Fruit fly (Drosophila melanogaster) whole organism, pupa: ENCODE measurements around the gene Mst27D.
A peak's percentile ranks its signal among the peaks of the same experiment; 100 is the strongest.

ENCODE experiments used
- CG10348 ChIP-seq: fragments of 200-800 bp; sonication (Bioruptor generic); IDR thresholded peaks from 2 replicates; pipeline ENCODE4 v1.3.6; 2022; ENCODE audit warnings: missing biosample characterization, missing genetic modification characterization
- CG12605 ChIP-seq: fragments of 200-800 bp; sonication (Bioruptor generic); IDR thresholded peaks from 2 replicates; pipeline ENCODE4 v1.3.6; 2022; ENCODE audit warnings: missing biosample characterization, missing genetic modification characterization
- CG13204 ChIP-seq: fragments of 200-800 bp; sonication (Bioruptor generic); optimal IDR thresholded peaks from 2 replicates; lab custom pipeline; 2018; ENCODE audit warnings: missing biosample characterization, mild to moderate bottlenecking, missing genetic modification characterization, moderate library complexity
- CG14655 ChIP-seq: fragments of 200-800 bp; sonication (Bioruptor generic); optimal IDR thresholded peaks from 3 replicates; lab custom pipeline; 2017; ENCODE audit warnings: mild to moderate bottlenecking, missing biosample characterization, missing genetic modification reagents, missing genetic modification characterization
- CG15710 ChIP-seq: fragments of 200-800 bp; sonication (Bioruptor generic); optimal IDR thresholded peaks from 2 replicates; lab custom pipeline; 2018; ENCODE audit warnings: missing biosample characterization, mild to moderate bottlenecking, missing genetic modification characterization, moderate library complexity
- CG17806 ChIP-seq: fragments of 200-800 bp; sonication (Bioruptor generic); optimal IDR thresholded peaks from 2 replicates; lab custom pipeline; 2018; ENCODE audit warnings: missing biosample characterization, mild to moderate bottlenecking, missing genetic modification characterization, moderate library complexity
- CG32121 ChIP-seq: fragments of 200-800 bp; sonication (Bioruptor generic); IDR thresholded peaks from 2 replicates; pipeline ENCODE4 v1.3.6; 2022; ENCODE audit warnings: missing biosample characterization, missing genetic modification characterization
- CG34367 ChIP-seq: fragments of 200-800 bp; sonication (Bioruptor generic); optimal IDR thresholded peaks from 2 replicates; lab custom pipeline; 2018; ENCODE audit warnings: missing biosample characterization, mild to moderate bottlenecking, missing genetic modification characterization
- CG4496 ChIP-seq: fragments of 200-800 bp; sonication (Bioruptor generic); IDR thresholded peaks from 3 replicates; pipeline ENCODE4 v1.3.6; 2022; ENCODE audit warnings: missing biosample characterization, missing genetic modification characterization
- CG8159 ChIP-seq: fragments of 200-800 bp; sonication (Bioruptor generic); optimal IDR thresholded peaks from 3 replicates; lab custom pipeline; 2018; ENCODE audit warnings: missing biosample characterization, mild to moderate bottlenecking, missing genetic modification characterization, moderate library complexity
- CG8301 ChIP-seq: fragments of 200-800 bp; sonication (Bioruptor generic); optimal IDR thresholded peaks from 2 replicates; lab custom pipeline; 2018; ENCODE audit warnings: missing biosample characterization, mild to moderate bottlenecking, missing genetic modification characterization
- CG9948 ChIP-seq: fragments of 200-800 bp; sonication (Bioruptor generic); optimal IDR thresholded peaks from 2 replicates; lab custom pipeline; 2018; ENCODE audit warnings: missing biosample characterization, mild to moderate bottlenecking, missing genetic modification characterization, moderate library complexity
- D1 ChIP-seq: fragments of 200-800 bp; sonication (Bioruptor generic); optimal IDR thresholded peaks from 2 replicates; lab custom pipeline; 2018; ENCODE audit warnings: missing biosample characterization, mild to moderate bottlenecking, missing genetic modification characterization, moderate library complexity
- EcR ChIP-seq: fragments of 200-800 bp; sonication (Bioruptor generic); optimal IDR thresholded peaks from 3 replicates; lab custom pipeline; 2019; ENCODE audit warnings: missing biosample characterization, missing genetic modification characterization, mild to moderate bottlenecking, moderate library complexity, missing genetic modification reagents
- Ets98B ChIP-seq: fragments of 200-800 bp; sonication (Bioruptor generic); IDR thresholded peaks from 2 replicates; pipeline ENCODE4 v1.3.6; 2022; ENCODE audit warnings: missing biosample characterization, missing genetic modification characterization
- Pif1A ChIP-seq: fragments of 200-800 bp; sonication (Bioruptor generic); optimal IDR thresholded peaks from 3 replicates; lab custom pipeline; 2016; ENCODE audit warnings: missing biosample characterization, missing genetic modification characterization
- Pif1B ChIP-seq: fragments of 200-800 bp; sonication (Bioruptor generic); optimal IDR thresholded peaks from 3 replicates; lab custom pipeline; 2016; ENCODE audit warnings: missing biosample characterization, missing genetic modification characterization
- Snoo ChIP-seq: fragments of 200-800 bp; sonication (Bioruptor generic); optimal IDR thresholded peaks from 3 replicates; lab custom pipeline; 2017; ENCODE audit warnings: missing biosample characterization, mild to moderate bottlenecking, missing genetic modification characterization, inconsistent platforms
- fd96Ca ChIP-seq: fragments of 200-800 bp; sonication (Bioruptor generic); IDR thresholded peaks from 3 replicates; pipeline ENCODE4 v1.3.6; 2022; ENCODE audit warnings: missing biosample characterization, missing genetic modification characterization
- gl ChIP-seq: fragments of 200-800 bp; sonication (Bioruptor generic); optimal IDR thresholded peaks from 2 replicates; lab custom pipeline; 2018; ENCODE audit warnings: missing biosample characterization, mild to moderate bottlenecking, missing genetic modification characterization
- rn ChIP-seq: fragments of 200-800 bp; sonication (Bioruptor generic); IDR thresholded peaks from 2 replicates; pipeline ENCODE4 v1.3.6; 2022; ENCODE audit warnings: missing biosample characterization, missing genetic modification characterization

Mst27D gene

DNA sequence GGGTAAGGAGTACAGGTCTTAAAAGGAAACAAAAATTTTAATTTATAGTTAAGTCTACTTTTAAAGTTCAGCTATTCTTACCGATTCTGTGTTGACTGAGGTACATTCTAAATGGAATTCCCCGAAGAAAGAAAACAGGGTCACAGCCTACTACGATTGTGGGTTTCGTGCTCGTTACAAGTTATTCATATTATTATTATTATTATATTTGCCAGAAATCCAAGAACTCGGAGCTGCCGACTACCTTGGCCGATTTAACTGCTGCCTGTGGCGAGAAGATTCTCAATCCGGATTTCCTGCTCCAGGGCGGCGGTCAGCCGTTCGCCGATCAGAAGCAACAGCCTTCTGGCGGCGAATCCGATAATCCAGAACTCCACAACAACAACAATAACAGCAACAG, at the start of gene Mst27D:
TSS of gene Mst27D (minus strand) at position 101 of the 400 bp plus-strand sequence.
- TF ChIP-seq CG17806 (tag; lab: Kevin White, UChicago) (no peak), CG8301 (tag; lab: Kevin White, UChicago) (no peak), CG4496 (GFP tag; lab: Robert Waterston, UW) (no peak), CG15710 (tag; lab: Kevin White, UChicago) (no peak), gl (tag; lab: Kevin White, UChicago) (no peak), CG13204 (GFP tag; lab: Kevin White, UChicago) (no peak), Snoo (tag; lab: Kevin White, UChicago) (no peak), CG32121 (GFP tag; lab: Robert Waterston, UW) (no peak), CG12605 (GFP tag; lab: Robert Waterston, UW) (no peak), CG8159 (no peak), Pif1A (no peak), CG10348 (GFP tag; lab: Robert Waterston, UW) (no peak), EcR (GFP tag; lab: Kevin White, UChicago) (no peak), Ets98B (GFP tag; lab: Robert Waterston, UW) (no peak)

DNA sequence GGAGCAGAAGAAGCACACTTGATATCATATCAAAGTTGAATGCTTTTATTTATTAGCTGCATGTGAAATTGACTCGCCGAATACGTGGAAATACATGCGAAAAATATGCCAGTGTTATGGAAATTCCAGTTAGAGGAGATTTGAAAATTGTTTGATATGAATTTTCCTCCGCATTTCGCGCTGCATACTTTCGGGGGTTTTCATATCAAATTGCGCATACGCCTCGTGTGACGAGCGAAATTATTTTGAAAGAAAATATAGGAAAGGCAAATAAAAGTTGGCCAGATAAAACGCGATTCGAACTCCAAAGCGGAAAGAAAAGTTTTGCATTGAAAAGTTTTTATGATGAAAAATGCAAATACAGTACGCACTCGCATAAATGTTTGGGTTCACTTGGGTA, 49.7 kb upstream of the Mst27D start:
- TF ChIP-seq Ets98B (GFP tag; lab: Robert Waterston, UW) = no peak
- TF ChIP-seq CG13204 (GFP tag; lab: Kevin White, UChicago) = no peak
- TF ChIP-seq CG4496 (GFP tag; lab: Robert Waterston, UW) = 0 out of 3 replicates have a peak, but pooled peaks have one; percentile 35

DNA sequence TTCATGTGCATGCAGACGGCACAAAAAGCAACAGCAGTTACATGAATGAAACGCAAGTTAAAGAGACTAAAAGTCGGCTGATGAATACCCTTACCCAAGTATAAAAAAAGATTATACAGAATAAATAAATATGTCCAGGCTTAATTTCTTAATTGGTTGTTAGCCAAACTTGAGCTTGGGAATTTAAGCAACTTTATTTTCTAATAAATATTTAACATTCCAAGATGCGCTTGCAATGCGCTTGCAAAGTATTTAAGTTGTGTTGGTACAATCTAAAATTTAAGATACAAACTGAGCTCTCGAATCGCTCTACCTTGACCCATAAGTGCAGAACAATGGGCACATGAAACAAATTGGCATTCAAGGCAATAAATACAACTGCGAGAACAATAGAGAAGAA, 47.2 kb upstream of the Mst27D start:
- TF ChIP-seq CG14655 (GFP tag; lab: Kevin White, UChicago) (peak; percentile 29), CG15710 (tag; lab: Kevin White, UChicago) (peak; percentile 17), Ets98B (GFP tag; lab: Robert Waterston, UW) (no peak), CG8159 (peak; percentile 3)

DNA sequence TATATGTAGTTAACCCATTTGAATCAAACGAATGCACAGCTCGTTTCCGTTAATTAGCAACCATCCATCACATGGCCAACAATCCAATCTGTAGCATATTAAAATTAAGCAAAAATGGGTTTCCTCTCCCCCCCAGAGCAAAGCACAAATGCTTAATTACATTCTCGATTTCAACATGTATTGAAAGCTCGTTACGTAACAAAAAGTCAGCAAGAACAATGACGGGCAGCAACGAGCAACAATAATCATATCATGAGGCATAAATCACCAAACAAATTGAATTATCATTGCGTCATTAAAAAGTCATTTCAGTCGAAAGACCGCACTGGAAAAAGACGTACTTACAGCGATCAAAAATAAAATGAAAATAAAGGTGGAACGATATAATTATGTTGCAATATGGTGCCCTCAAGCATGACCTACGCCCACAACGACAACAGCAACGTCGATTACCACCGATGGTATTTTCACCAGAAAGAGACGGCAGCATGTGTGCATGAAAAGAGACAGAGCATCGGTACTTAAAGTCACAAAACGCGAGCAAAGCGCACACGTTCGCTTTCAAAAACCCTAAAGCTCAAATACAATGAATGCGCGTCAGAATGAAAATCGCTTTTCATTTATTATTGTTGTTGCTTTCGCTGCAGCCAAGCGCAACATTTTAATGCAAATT, 45.8 kb upstream of the Mst27D start:
- TF ChIP-seq CG9948 (no peak), fd96Ca (GFP tag; lab: Robert Waterston, UW) (no peak), CG15710 (tag; lab: Kevin White, UChicago) (no peak), Pif1B (GFP tag; lab: Kevin White, UChicago) (no peak), CG4496 (GFP tag; lab: Robert Waterston, UW) (no peak), rn (no peak), CG12605 (GFP tag; lab: Robert Waterston, UW) (no peak), CG14655 (GFP tag; lab: Kevin White, UChicago) (no peak)

DNA sequence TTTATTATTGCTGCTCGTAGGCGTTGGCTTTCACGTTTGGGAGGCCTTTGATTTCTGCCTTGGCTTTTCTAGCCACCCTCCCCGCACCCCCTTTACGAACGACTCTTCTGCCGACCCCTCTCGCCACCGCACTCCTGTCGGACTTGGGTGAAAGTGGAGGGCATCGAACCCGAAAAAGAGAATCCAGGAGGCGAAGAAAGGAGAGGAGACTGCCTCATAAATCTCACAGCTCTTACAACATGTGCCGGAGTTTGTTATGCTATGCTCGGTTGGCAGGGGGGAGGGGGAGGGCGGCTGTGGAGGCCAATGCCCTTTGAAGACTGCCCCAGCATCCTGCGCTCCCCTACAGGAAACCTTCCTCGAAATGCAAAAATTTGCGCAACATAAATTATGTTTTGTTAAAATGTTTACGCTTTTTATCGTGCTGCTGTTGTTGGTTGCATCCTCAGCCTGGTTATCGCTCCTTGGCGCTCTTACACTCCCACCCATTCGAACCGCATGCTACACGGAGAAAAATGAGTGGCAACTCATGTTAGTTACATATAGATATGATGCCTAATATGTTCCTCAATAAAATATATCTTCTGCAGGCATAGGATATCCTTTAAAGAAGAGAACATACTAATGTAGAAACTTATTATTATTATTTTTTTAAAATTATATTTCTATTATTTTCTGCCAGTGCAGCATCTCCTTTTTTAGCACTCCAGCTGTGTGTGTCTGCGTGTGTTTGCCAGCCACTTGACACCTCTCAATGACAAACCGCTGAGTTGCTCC, 43.7 kb upstream of the Mst27D start:
- TF ChIP-seq CG34367 = peak; percentile 56
- TF ChIP-seq Ets98B (GFP tag; lab: Robert Waterston, UW) = 0 out of 2 replicates have a peak, but pooled peaks have one; percentile 11
- TF ChIP-seq CG17806 (tag; lab: Kevin White, UChicago) = peak; percentile 82
- TF ChIP-seq EcR (GFP tag; lab: Kevin White, UChicago) = peak; percentile 79
- peak; percentile 33 for TF ChIP-seq gl (tag; lab: Kevin White, UChicago)
- TF ChIP-seq CG8159 = peak; percentile 84
- no peak for TF ChIP-seq D1 (tag; lab: Kevin White, UChicago)
- TF ChIP-seq CG14655 (GFP tag; lab: Kevin White, UChicago) = peak; percentile 70
- peak; percentile 51 for TF ChIP-seq CG8301 (tag; lab: Kevin White, UChicago)
- peak; percentile 75 for TF ChIP-seq CG15710 (tag; lab: Kevin White, UChicago)
- TF ChIP-seq CG12605 (GFP tag; lab: Robert Waterston, UW) = no peak; the same call in 1 of the 2 replicates
- 0 out of 2 replicates have a peak, but pooled peaks have one; percentile 23 for TF ChIP-seq rn
- peak; percentile 71 for TF ChIP-seq Snoo (tag; lab: Kevin White, UChicago)
- TF ChIP-seq CG10348 (GFP tag; lab: Robert Waterston, UW) = no peak
- TF ChIP-seq CG32121 (GFP tag; lab: Robert Waterston, UW) = no peak
- peak; percentile 76 for TF ChIP-seq CG9948
- no peak for TF ChIP-seq fd96Ca (GFP tag; lab: Robert Waterston, UW)
- peak; percentile 50 for TF ChIP-seq CG13204 (GFP tag; lab: Kevin White, UChicago)
- peak; percentile 53 for TF ChIP-seq Pif1B (GFP tag; lab: Kevin White, UChicago)
- peak; percentile 39 for TF ChIP-seq Pif1A
- 0 out of 3 replicates have a peak, but pooled peaks have one; percentile 25 for TF ChIP-seq CG4496 (GFP tag; lab: Robert Waterston, UW)

DNA sequence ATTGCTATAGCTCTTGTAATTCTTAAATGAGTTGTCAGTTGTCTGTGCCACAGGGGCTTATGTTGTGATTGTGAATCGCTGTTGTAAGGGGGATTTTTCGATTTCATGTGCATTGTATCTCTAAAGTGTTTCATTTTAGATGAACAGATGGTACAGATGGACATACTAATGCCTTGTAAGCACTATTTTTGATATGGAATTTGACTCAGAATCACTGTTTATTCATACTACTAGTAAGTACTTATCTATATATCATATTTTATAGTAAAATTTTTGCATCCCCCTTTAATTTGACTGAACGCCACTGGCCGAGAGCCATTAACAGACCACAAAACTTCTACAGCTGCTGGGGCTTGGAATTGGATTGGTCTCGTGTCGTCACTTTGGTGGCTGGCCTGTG, 40.2 kb upstream of the Mst27D start:
- TF ChIP-seq CG4496 (GFP tag; lab: Robert Waterston, UW) (0 out of 3 replicates have a peak, but pooled peaks have one; percentile 9), CG34367 (no peak), CG13204 (GFP tag; lab: Kevin White, UChicago) (no peak), CG8301 (tag; lab: Kevin White, UChicago) (peak; percentile 33), rn (no peak), EcR (GFP tag; lab: Kevin White, UChicago) (no peak), Ets98B (GFP tag; lab: Robert Waterston, UW) (peak; percentile 15; the same call in 1 of the 2 replicates), D1 (tag; lab: Kevin White, UChicago) (no peak), CG12605 (GFP tag; lab: Robert Waterston, UW) (no peak), CG14655 (GFP tag; lab: Kevin White, UChicago) (peak; percentile 54), Pif1A (peak; percentile 41), CG15710 (tag; lab: Kevin White, UChicago) (peak; percentile 33), Pif1B (GFP tag; lab: Kevin White, UChicago) (no peak), CG17806 (tag; lab: Kevin White, UChicago) (peak; percentile 45), CG10348 (GFP tag; lab: Robert Waterston, UW) (no peak), Snoo (tag; lab: Kevin White, UChicago) (no peak), CG9948 (peak; percentile 8), CG8159 (peak; percentile 56), CG32121 (GFP tag; lab: Robert Waterston, UW) (no peak), fd96Ca (GFP tag; lab: Robert Waterston, UW) (peak; percentile 49; the same call in 2 of the 3 replicates), gl (tag; lab: Kevin White, UChicago) (no peak)
- TF ChIP-seq, all 21 proteins: peak for 10
